Worm (Caenorhabditis elegans) whole organism, L2 larva: ENCODE results near the gene mlc-7.

Experiments used
- nhr-25 ChIP-seq: fragments of 150-350 bp; sonication (generic microtip); optimal IDR thresholded peaks from 3 replicates; lab custom pipeline; 2014; ENCODE audit warnings: missing biosample characterization, missing genetic modification characterization
- skn-1 ChIP-seq: sonication (generic microtip); optimal IDR thresholded peaks from 2 replicates; lab custom pipeline; 2017; ENCODE audit warnings: missing biosample characterization, missing genetic modification characterization
- sma-9 ChIP-seq, 2 experiments: fragments of 150-350 bp in 1 of 2; sonication (generic microtip) in 1 of 2; optimal IDR thresholded peaks; 2 replicates each; lab custom pipeline; 2014 to 2016; ENCODE audit warnings: missing genetic modification characterization in 2 of 2, mild to moderate bottlenecking in 1 of 2, missing biosample characterization in 1 of 2, missing compliant biosample characterization in 1 of 2, missing genetic modification reagents in 1 of 2, moderate library complexity in 1 of 2
- snpc-4 ChIP-seq: fragments of 150-350 bp; optimal IDR thresholded peaks from 2 replicates; lab custom pipeline; 2014; ENCODE audit warnings: missing biosample characterization, missing genetic modification characterization
- zag-1 ChIP-seq: fragments of 150-350 bp; optimal IDR thresholded peaks from 2 replicates; lab custom pipeline; 2014; ENCODE audit warnings: missing biosample characterization, missing genetic modification characterization
- ztf-11 ChIP-seq: sonication (generic microtip); optimal IDR thresholded peaks from 2 replicates; lab custom pipeline; 2017; ENCODE audit warnings: missing biosample characterization, missing genetic modification characterization

- no peak for TF ChIP-seq zag-1
- TF ChIP-seq skn-1 (tag; lab: Kevin White, UChicago), result no peak
- TF ChIP-seq snpc-4 (tag; lab: Kevin White, UChicago), result no peak
- TF ChIP-seq sma-9 (GFP tag; optimal IDR thresholded peaks at IDR 0.05; lab: Kevin White, UChicago), result no peak
- TF ChIP-seq sma-9 (tag; optimal IDR thresholded peaks at IDR 0.05; lab: Kevin White, UChicago), result no peak
- TF ChIP-seq nhr-25 (tag; lab: Kevin White, UChicago), result no peak
- TF ChIP-seq ztf-11, result no peak
These were observed 14.5 kb downstream of the mlc-7 start for ce11 chrIII:13765782-13766181.
